Worm (Caenorhabditis elegans): ENCODE results near the gene myo-6.

DNA sequence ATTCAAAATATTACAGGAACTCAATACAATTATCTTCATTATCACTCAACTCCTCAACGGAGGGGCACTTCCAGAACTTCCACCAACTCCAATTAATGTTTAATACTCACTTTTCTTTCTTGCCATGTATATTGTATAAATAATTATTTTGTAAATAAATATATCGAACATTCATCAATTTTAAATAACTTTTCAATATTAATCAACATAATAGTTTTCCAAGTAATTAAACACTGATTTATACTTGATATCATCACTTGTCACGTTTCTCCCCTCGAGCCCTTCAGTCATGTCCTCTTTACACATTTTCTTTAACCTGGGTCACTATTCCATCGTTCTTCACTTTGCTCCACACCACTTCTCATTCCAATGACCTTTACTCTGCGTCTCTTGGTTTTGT is 6.7 kb upstream of the myo-6 start, which contains the start of gene mig-18:
- TF ChIP-seq mep-1 (tag; optimal IDR thresholded peaks at IDR 0.05) (no peak), aha-1 (tag; optimal IDR thresholded peaks at IDR 0.05) (no peak), nhr-28 (tag; optimal IDR thresholded peaks at IDR 0.05) (no peak), nhr-12 (tag; optimal IDR thresholded peaks at IDR 0.05) (no peak), lin-15B (tag; optimal IDR thresholded peaks at IDR 0.05) (no peak), snpc-4 (tag; optimal IDR thresholded peaks at IDR 0.05) (no peak), aly-2 (tag; optimal IDR thresholded peaks at IDR 0.05) (no peak)
